Fruit fly (Drosophila melanogaster) whole organism, wandering third instar larva: Measurements from ENCODE around the gene CG15399.

Experiments
- Abd-B ChIP-seq: fragments of >200 bp; optimal IDR thresholded peaks from 2 replicates; lab custom pipeline; 2017; ENCODE audit warnings: missing biosample characterization, missing genetic modification characterization
- CG32264 ChIP-seq: fragments of 200-800 bp; sonication (Bioruptor generic); optimal IDR thresholded peaks from 2 replicates; lab custom pipeline; 2016; ENCODE audit warnings: missing biosample characterization, missing genetic modification characterization
- CG9705 ChIP-seq: fragments of 200-800 bp; sonication (Bioruptor generic); optimal IDR thresholded peaks from 2 replicates; lab custom pipeline; 2018; ENCODE audit warnings: missing biosample characterization, mild to moderate bottlenecking, missing genetic modification characterization
- CrebA ChIP-seq: fragments of 200-800 bp; sonication (Bioruptor generic); optimal IDR thresholded peaks from 2 replicates; lab custom pipeline; 2016; ENCODE audit warnings: missing biosample characterization, mild to moderate bottlenecking, missing genetic modification characterization, borderline replicate concordance
- Dfd ChIP-seq: fragments of >200 bp; optimal IDR thresholded peaks from 2 replicates; lab custom pipeline; 2017; ENCODE audit warnings: missing biosample characterization, missing genetic modification characterization
- Dif ChIP-seq: fragments of 200-275, 200-300 bp; sonication (Bioruptor generic); optimal IDR thresholded peaks from 2 replicates; lab custom pipeline; 2018; ENCODE audit warnings: missing biosample characterization, missing genetic modification characterization; ENCODE audit not compliant: partially characterized antibody
- GATAd ChIP-seq: sonication (Bioruptor generic); optimal IDR thresholded peaks from 2 replicates; lab custom pipeline; 2016; ENCODE audit warnings: missing biosample characterization, missing genetic modification characterization
- HLH106 ChIP-seq: fragments of 200-800 bp; optimal IDR thresholded peaks from 3 replicates; lab custom pipeline; 2019; ENCODE audit warnings: missing biosample characterization, mild to moderate bottlenecking, missing genetic modification characterization, moderate library complexity
- Hnf4 ChIP-seq: fragments of 200-800 bp; sonication (Bioruptor generic); optimal IDR thresholded peaks from 2 replicates; lab custom pipeline; 2016; ENCODE audit warnings: missing biosample characterization, mild to moderate bottlenecking, missing genetic modification characterization
- Hr83 ChIP-seq: fragments of 200-300 bp; sonication (Bioruptor generic); optimal IDR thresholded peaks from 2 replicates; lab custom pipeline; 2016; ENCODE audit warnings: missing biosample characterization, mild to moderate bottlenecking, missing genetic modification characterization, moderate library complexity; ENCODE audit not compliant: poor library complexity, severe bottlenecking
- Jra ChIP-seq: sonication (Bioruptor generic); optimal IDR thresholded peaks from 2 replicates; lab custom pipeline; 2016; ENCODE audit warnings: missing biosample characterization, missing genetic modification characterization
- Mio ChIP-seq: sonication (Bioruptor generic); optimal IDR thresholded peaks from 2 replicates; lab custom pipeline; 2016; ENCODE audit warnings: missing biosample characterization, missing genetic modification characterization
- Myc ChIP-seq: fragments of >200 bp; optimal IDR thresholded peaks from 2 replicates; lab custom pipeline; 2017
- N ChIP-seq: fragments of >200 bp; optimal IDR thresholded peaks from 2 replicates; lab custom pipeline; 2018; ENCODE audit warnings: missing biosample characterization, missing external identifiers, missing genetic modification characterization
- OdsH ChIP-seq: fragments of 200-800 bp; sonication (Bioruptor generic); optimal IDR thresholded peaks from 2 replicates; lab custom pipeline; 2016; ENCODE audit warnings: missing biosample characterization, mild to moderate bottlenecking, missing genetic modification characterization
- Rel ChIP-seq, 2 experiments: fragments of 200-800 bp; sonication (Bioruptor generic) in 1 of 2; optimal IDR thresholded peaks; 2 replicates in 1 of 2; 3 replicates in 1 of 2; lab custom pipeline; 2016 to 2019; ENCODE audit warnings: mild to moderate bottlenecking in 2 of 2, missing biosample characterization in 2 of 2, missing genetic modification characterization in 2 of 2, moderate library complexity in 1 of 2
- Sp1 ChIP-seq: fragments of 200-800 bp; sonication (Bioruptor generic); optimal IDR thresholded peaks from 3 replicates; lab custom pipeline; 2019; ENCODE audit warnings: missing biosample characterization, mild to moderate bottlenecking, missing genetic modification characterization, moderate library complexity
- Vsx2 ChIP-seq: fragments of 200-300, 225-300 bp; sonication (Bioruptor generic); optimal IDR thresholded peaks from 2 replicates; lab custom pipeline; 2018; ENCODE audit warnings: missing biosample characterization, missing genetic modification characterization; ENCODE audit not compliant: partially characterized antibody
- br ChIP-seq: fragments of 200-800 bp; sonication (Bioruptor generic); optimal IDR thresholded peaks from 2 replicates; lab custom pipeline; 2016; ENCODE audit warnings: missing biosample characterization, missing genetic modification characterization
- brk ChIP-seq: fragments of 200-800 bp; sonication (Bioruptor generic); optimal IDR thresholded peaks from 2 replicates; lab custom pipeline; 2016; ENCODE audit warnings: missing biosample characterization, mild to moderate bottlenecking, missing genetic modification characterization
- dl ChIP-seq, 2 experiments: fragments of 175-275, 200-275 bp in 1 of 2; fragments of 200-275 bp in 1 of 2; sonication (Bioruptor generic); optimal IDR thresholded peaks; lab custom pipeline; 2018; ENCODE audit warnings: mild to moderate bottlenecking in 2 of 2, missing biosample characterization in 2 of 2, missing genetic modification characterization in 2 of 2, moderate library complexity in 2 of 2; ENCODE audit not compliant: partially characterized antibody in 2 of 2, insufficient read depth in 1 of 2
- dmrt93B ChIP-seq: fragments of 200-800 bp; sonication (Bioruptor generic); optimal IDR thresholded peaks from 2 replicates; lab custom pipeline; 2018; ENCODE audit warnings: missing biosample characterization, mild to moderate bottlenecking, missing genetic modification characterization
- dsf ChIP-seq: sonication (Bioruptor generic); optimal IDR thresholded peaks from 2 replicates; lab custom pipeline; 2016; ENCODE audit warnings: missing biosample characterization, missing genetic modification characterization, borderline replicate concordance
- ey ChIP-seq: fragments of 200-800 bp; sonication (Bioruptor generic); optimal IDR thresholded peaks from 2 replicates; lab custom pipeline; 2016; ENCODE audit warnings: missing biosample characterization, missing genetic modification characterization
- foxo ChIP-seq, 2 experiments: fragments of 200-800 bp; sonication (Bioruptor generic); optimal IDR thresholded peaks; 2 replicates in 1 of 2; 3 replicates in 1 of 2; lab custom pipeline; 2016 to 2017; ENCODE audit warnings: missing biosample characterization in 2 of 2, missing genetic modification characterization in 2 of 2
- fru ChIP-seq: fragments of 200-800 bp; sonication (Bioruptor generic); optimal IDR thresholded peaks from 3 replicates; lab custom pipeline; 2016; ENCODE audit warnings: missing biosample characterization, mild to moderate bottlenecking, missing genetic modification characterization
- h ChIP-seq: fragments of 200-800 bp; sonication (Bioruptor generic); optimal IDR thresholded peaks from 3 replicates; lab custom pipeline; 2016; ENCODE audit warnings: missing biosample characterization, mild to moderate bottlenecking, missing genetic modification characterization
- jim ChIP-seq: fragments of 175-275, 200-325 bp; sonication (Bioruptor generic); optimal IDR thresholded peaks from 2 replicates; lab custom pipeline; 2016; ENCODE audit warnings: missing biosample characterization, mild to moderate bottlenecking, missing genetic modification characterization
- lola ChIP-seq: fragments of >200 bp; optimal IDR thresholded peaks from 2 replicates; lab custom pipeline; 2017; ENCODE audit warnings: missing biosample characterization, missing genetic modification characterization
- pan ChIP-seq: fragments of >200 bp; optimal IDR thresholded peaks from 2 replicates; lab custom pipeline; 2017
- psq ChIP-seq: fragments of 200-800 bp; sonication (Bioruptor generic); optimal IDR thresholded peaks from 3 replicates; lab custom pipeline; 2017; ENCODE audit warnings: missing biosample characterization, mild to moderate bottlenecking, missing genetic modification characterization, moderate library complexity
- rgr ChIP-seq: fragments of 200-800 bp; sonication (Bioruptor generic); optimal IDR thresholded peaks from 3 replicates; lab custom pipeline; 2016; ENCODE audit warnings: missing biosample characterization, mild to moderate bottlenecking, missing genetic modification characterization
- sage ChIP-seq: fragments of 200-800 bp; sonication (Bioruptor generic); optimal IDR thresholded peaks from 2 replicates; lab custom pipeline; 2016; ENCODE audit warnings: missing biosample characterization, mild to moderate bottlenecking, missing genetic modification characterization
- sv ChIP-seq: fragments of 200-800 bp; sonication (Bioruptor generic); optimal IDR thresholded peaks from 3 replicates; lab custom pipeline; 2016; ENCODE audit warnings: missing biosample characterization, missing genetic modification characterization
- tai ChIP-seq: sonication (Bioruptor generic); optimal IDR thresholded peaks from 2 replicates; lab custom pipeline; 2016; ENCODE audit warnings: missing biosample characterization, missing genetic modification characterization
- usp ChIP-seq: fragments of >200 bp; optimal IDR thresholded peaks from 2 replicates; lab custom pipeline; 2017; ENCODE audit warnings: missing biosample characterization, missing genetic modification characterization
- woc ChIP-seq: sonication (Bioruptor generic); optimal IDR thresholded peaks from 2 replicates; lab custom pipeline; 2016; ENCODE audit warnings: missing biosample characterization, mild to moderate bottlenecking, missing genetic modification characterization

CG15399 gene

dm6 chr2L:2750337-2751084, 21.1 kb downstream of the CG15399 start:
- TF ChIP-seq CG32264 (no peak), br (GFP tag; lab: Kevin White, UChicago) (peak; percentile 13), sage (GFP tag; lab: Kevin White, UChicago) (no peak), fru (GFP tag; lab: Kevin White, UChicago) (peak; percentile 24), ey (GFP tag; lab: Kevin White, UChicago) (peak; percentile 40), Abd-B (GFP tag; lab: Kevin White, UChicago) (no peak), N (no peak), Hr83 (GFP tag; lab: Kevin White, UChicago) (no peak), foxo (GFP tag; optimal IDR thresholded peaks at IDR 0.05; lab: Kevin White, UChicago) (peak in 1 of 2 experiments; percentile 60), psq (GFP tag; lab: Kevin White, UChicago) (no peak), sv (peak; percentile 66), Dfd (GFP tag; lab: Kevin White, UChicago) (no peak), OdsH (GFP tag; lab: Kevin White, UChicago) (peak; percentile 28), tai (GFP tag; lab: Kevin White, UChicago) (no peak), Vsx2 (GFP tag; lab: Kevin White, UChicago) (no peak), woc (peak; percentile 24), HLH106 (peak; percentile 19), rgr (peak; percentile 40), usp (GFP tag; lab: Kevin White, UChicago) (no peak), h (GFP tag; lab: Kevin White, UChicago) (peak; percentile 50)

dm6 chr2L:2749144-2749766, 22.3 kb downstream of the CG15399 start:
- TF ChIP-seq Hr83 (GFP tag; lab: Kevin White, UChicago) (peak; percentile 0), rgr (peak; percentile 7), CG32264 (no peak), woc (peak; percentile 77), dmrt93B (no peak), sage (GFP tag; lab: Kevin White, UChicago) (no peak), h (GFP tag; lab: Kevin White, UChicago) (peak; percentile 14), br (GFP tag; lab: Kevin White, UChicago) (peak; percentile 26), foxo (GFP tag; optimal IDR thresholded peaks at IDR 0.05; lab: Kevin White, UChicago) (peak in 1 of 2 experiments; percentile 56), Rel (GFP tag; optimal IDR thresholded peaks at IDR 0.05; lab: Kevin White, UChicago) (no peak), Rel (tag; optimal IDR thresholded peaks at IDR 0.05; lab: Kevin White, UChicago) (peak; percentile 43), lola (GFP tag; lab: Kevin White, UChicago) (no peak), Myc (lab: Kevin White, UChicago) (peak; percentile 81), OdsH (GFP tag; lab: Kevin White, UChicago) (peak; percentile 0), Sp1 (peak; percentile 15)

- no peak for TF ChIP-seq Dif (GFP tag; lab: Kevin White, UChicago)
- TF ChIP-seq usp (GFP tag; lab: Kevin White, UChicago): no peak
- TF ChIP-seq Abd-B (GFP tag; lab: Kevin White, UChicago): no peak
- TF ChIP-seq CG32264: no peak
- no peak for TF ChIP-seq GATAd
- TF ChIP-seq Jra (GFP tag; lab: Kevin White, UChicago): peak; percentile 82
- peak; percentile 88 for TF ChIP-seq dmrt93B
- TF ChIP-seq jim (GFP tag; lab: Kevin White, UChicago): peak; percentile 46
- TF ChIP-seq CrebA: no peak
- TF ChIP-seq N: no peak
- TF ChIP-seq sv: peak; percentile 78
- peak in 1 of 2 experiments; percentile 92 for TF ChIP-seq foxo (GFP tag; optimal IDR thresholded peaks at IDR 0.05; lab: Kevin White, UChicago)
- peak; percentile 92 for TF ChIP-seq woc
- peak; percentile 91 for TF ChIP-seq Hr83 (GFP tag; lab: Kevin White, UChicago)
- TF ChIP-seq dl (GFP tag; optimal IDR thresholded peaks at IDR 0.05; lab: Kevin White, UChicago; ENCODE audit: insufficient read depth in 1 of 2, partially characterized antibody in 2 of 2): no peak
- TF ChIP-seq HLH106: peak; percentile 93
- TF ChIP-seq fru (GFP tag; lab: Kevin White, UChicago): peak; percentile 86
- TF ChIP-seq Hnf4 (GFP tag; lab: Kevin White, UChicago): no peak
- peak; percentile 86 for TF ChIP-seq CG9705 (GFP tag; lab: Kevin White, UChicago)
- TF ChIP-seq brk (GFP tag; lab: Kevin White, UChicago): no peak
- TF ChIP-seq Mio (GFP tag; lab: Kevin White, UChicago): peak; percentile 39
- TF ChIP-seq dsf: peak; percentile 61
- no peak for TF ChIP-seq Rel (GFP tag; optimal IDR thresholded peaks at IDR 0.05; lab: Kevin White, UChicago)
- peak; percentile 77 for TF ChIP-seq Rel (tag; optimal IDR thresholded peaks at IDR 0.05; lab: Kevin White, UChicago)
- TF ChIP-seq pan (lab: Kevin White, UChicago): no peak
- TF ChIP-seq sage (GFP tag; lab: Kevin White, UChicago): no peak
- TF ChIP-seq Sp1: peak; percentile 94
- TF ChIP-seq Dfd (GFP tag; lab: Kevin White, UChicago): no peak
- peak; percentile 85 for TF ChIP-seq OdsH (GFP tag; lab: Kevin White, UChicago)
- TF ChIP-seq ey (GFP tag; lab: Kevin White, UChicago): peak; percentile 82
- peak; percentile 88 for TF ChIP-seq psq (GFP tag; lab: Kevin White, UChicago)
- TF ChIP-seq tai (GFP tag; lab: Kevin White, UChicago): no peak
- peak; percentile 85 for TF ChIP-seq br (GFP tag; lab: Kevin White, UChicago)
- TF ChIP-seq rgr: peak; percentile 93
- peak; percentile 79 for TF ChIP-seq Myc (lab: Kevin White, UChicago)
Measured at dm6 chr2L:2748480-2749143, 23.0 kb downstream of the CG15399 start.
